Worm (Caenorhabditis elegans) whole organism, L4 larva: ENCODE data around the gene F32H5.4.

Experiments
- F10B5.3 ChIP-seq: sonication (generic microtip); optimal IDR thresholded peaks from 2 replicates; lab custom pipeline; 2016; ENCODE audit warnings: mild to moderate bottlenecking, missing genetic modification characterization, missing compliant biosample characterization
- F26F4.8 ChIP-seq: fragments of 200-800 bp; sonication (Bioruptor generic); conservative IDR thresholded peaks from 2 replicates; pipeline ENCODE4 v1.3.6; 2022; ENCODE audit warnings: missing genetic modification characterization, missing compliant biosample characterization
- F37D6.2 ChIP-seq: sonication (generic microtip); optimal IDR thresholded peaks from 2 replicates; lab custom pipeline; 2016; ENCODE audit warnings: mild to moderate bottlenecking, missing genetic modification characterization, missing compliant biosample characterization
- T20F7.1 ChIP-seq: fragments of 200-800 bp; sonication (Bioruptor generic); optimal IDR thresholded peaks from 2 replicates; lab custom pipeline; 2018; ENCODE audit warnings: mild to moderate bottlenecking, missing genetic modification characterization, missing compliant biosample characterization
- T26A8.4 ChIP-seq: fragments of 200-800 bp; sonication (Bioruptor generic); IDR thresholded peaks from 2 replicates; pipeline ENCODE4 v1.3.6; 2022; ENCODE audit warnings: missing genetic modification characterization, missing compliant biosample characterization
- Y48G9A.11 ChIP-seq: fragments of 200-800 bp; sonication (Bioruptor generic); IDR thresholded peaks from 2 replicates; pipeline ENCODE4 v1.3.6; 2022; ENCODE audit warnings: missing genetic modification reagents, missing genetic modification characterization, missing compliant biosample characterization
- Y5F2A.4 ChIP-seq: fragments of 200-800 bp; sonication (Bioruptor generic); optimal IDR thresholded peaks from 2 replicates; lab custom pipeline; 2018; ENCODE audit warnings: mild to moderate bottlenecking, missing genetic modification characterization, missing compliant biosample characterization
- Y75B8A.6 ChIP-seq: fragments of 200-800 bp; sonication (Bioruptor generic); IDR thresholded peaks from 2 replicates; pipeline ENCODE4 v1.3.6; 2022; ENCODE audit warnings: missing genetic modification reagents, missing genetic modification characterization, missing compliant biosample characterization
- aly-2 ChIP-seq: sonication (generic microtip); optimal IDR thresholded peaks from 2 replicates; lab custom pipeline; 2018; ENCODE audit warnings: missing biosample characterization, missing genetic modification characterization
- ceh-62 ChIP-seq: sonication (generic microtip); optimal IDR thresholded peaks from 2 replicates; lab custom pipeline; 2017; ENCODE audit warnings: missing biosample characterization, missing genetic modification characterization
- ceh-82 ChIP-seq: sonication (generic microtip); optimal IDR thresholded peaks from 2 replicates; lab custom pipeline; 2017; ENCODE audit warnings: missing biosample characterization, missing genetic modification characterization
- cey-2 ChIP-seq: sonication (generic microtip); optimal IDR thresholded peaks from 3 replicates; lab custom pipeline; 2017; ENCODE audit warnings: missing genetic modification characterization, mild to moderate bottlenecking, missing compliant biosample characterization, antibody characterized with exemption, borderline replicate concordance; ENCODE audit not compliant: insufficient read depth
- daf-12 ChIP-seq: fragments of 150-350 bp; optimal IDR thresholded peaks from 2 replicates; lab custom pipeline; 2014; ENCODE audit warnings: missing biosample characterization, missing genetic modification reagents, missing genetic modification characterization
- daf-16 ChIP-seq, 3 experiments: sonication (generic microtip); optimal IDR thresholded peaks; 2 replicates each; lab custom pipeline; 2016 to 2017; ENCODE audit warnings: missing genetic modification characterization in 3 of 3, missing genetic modification reagents in 3 of 3, mild to moderate bottlenecking in 2 of 3, missing compliant biosample characterization in 2 of 3, missing biosample characterization in 1 of 3, moderate library complexity in 1 of 3
- daf-19 ChIP-seq: fragments of 200-800 bp; sonication (Bioruptor generic); conservative IDR thresholded peaks from 2 replicates; pipeline ENCODE4 v1.3.6; 2022; ENCODE audit warnings: missing genetic modification characterization, missing compliant biosample characterization
- dmd-8 ChIP-seq: fragments of 200-800 bp; sonication (Bioruptor generic); IDR thresholded peaks from 2 replicates; pipeline ENCODE4 v1.3.6; 2022; ENCODE audit warnings: missing genetic modification characterization, missing compliant biosample characterization
- dmd-9 ChIP-seq: fragments of 200-800 bp; sonication (Bioruptor generic); IDR thresholded peaks from 2 replicates; pipeline ENCODE4 v1.3.6; 2022; ENCODE audit warnings: missing genetic modification reagents, missing genetic modification characterization, missing compliant biosample characterization
- dpl-1 ChIP-seq: fragments of 150-350 bp; optimal IDR thresholded peaks from 2 replicates; lab custom pipeline; 2014; ENCODE audit warnings: missing biosample characterization, missing genetic modification reagents, missing genetic modification characterization
- duxl-1 ChIP-seq: sonication (generic microtip); optimal IDR thresholded peaks from 2 replicates; lab custom pipeline; 2016; ENCODE audit warnings: mild to moderate bottlenecking, missing genetic modification characterization, moderate library complexity, missing compliant biosample characterization; ENCODE audit not compliant: poor library complexity
- egl-27 ChIP-seq: sonication (generic microtip); optimal IDR thresholded peaks from 3 replicates; lab custom pipeline; 2017; ENCODE audit warnings: missing biosample characterization, missing genetic modification reagents, missing genetic modification characterization
- egl-43 ChIP-seq: fragments of 200-800 bp; sonication (Bioruptor generic); IDR thresholded peaks from 2 replicates; pipeline ENCODE4 v1.3.6; 2022; ENCODE audit warnings: missing genetic modification reagents, missing genetic modification characterization, missing compliant biosample characterization
- fkh-10 ChIP-seq: fragments of 150-350 bp; optimal IDR thresholded peaks from 2 replicates; lab custom pipeline; 2014; ENCODE audit warnings: missing biosample characterization, missing genetic modification reagents, missing genetic modification characterization
- gei-8 ChIP-seq: fragments of 200-800 bp; sonication (Bioruptor generic); optimal IDR thresholded peaks from 2 replicates; lab custom pipeline; 2018; ENCODE audit warnings: mild to moderate bottlenecking, missing genetic modification characterization, missing compliant biosample characterization
- hif-1 ChIP-seq, 2 experiments: sonication (generic microtip); optimal IDR thresholded peaks; 2 replicates each; lab custom pipeline; 2016 to 2017; ENCODE audit warnings: missing compliant biosample characterization in 2 of 2, missing genetic modification characterization in 2 of 2, missing genetic modification reagents in 2 of 2, missing genotype in 2 of 2, mild to moderate bottlenecking in 1 of 2
- hlh-11 ChIP-seq: fragments of 200-800 bp; sonication (Bioruptor generic); optimal IDR thresholded peaks from 2 replicates; lab custom pipeline; 2018; ENCODE audit warnings: mild to moderate bottlenecking, missing genetic modification characterization, missing compliant biosample characterization
- hlh-30 ChIP-seq: sonication (generic microtip); optimal IDR thresholded peaks from 2 replicates; lab custom pipeline; 2017; ENCODE audit warnings: antibody characterized with exemption, mild to moderate bottlenecking, missing genetic modification characterization, missing compliant biosample characterization; ENCODE audit not compliant: insufficient read depth
- jun-1 ChIP-seq: fragments of 150-350 bp; optimal IDR thresholded peaks from 2 replicates; lab custom pipeline; 2014; ENCODE audit warnings: missing biosample characterization, missing genetic modification reagents, missing genetic modification characterization
- lin-29 ChIP-seq: fragments of 200-800 bp; sonication (Bioruptor generic); IDR thresholded peaks from 2 replicates; pipeline ENCODE4 v1.3.6; 2022; ENCODE audit warnings: missing genetic modification reagents, missing genetic modification characterization, missing compliant biosample characterization
- lin-38 ChIP-seq: fragments of 200-800 bp; sonication (Bioruptor generic); IDR thresholded peaks from 2 replicates; pipeline ENCODE4 v1.3.6; 2022; ENCODE audit warnings: missing genetic modification reagents, missing genetic modification characterization, missing compliant biosample characterization
- lir-3 ChIP-seq: sonication (generic microtip); optimal IDR thresholded peaks from 2 replicates; lab custom pipeline; 2016; ENCODE audit warnings: mild to moderate bottlenecking, missing genetic modification characterization, missing compliant biosample characterization
- lsy-2 ChIP-seq, 2 experiments: fragments of 150-350 bp in 1 of 2; sonication (generic microtip) in 1 of 2; optimal IDR thresholded peaks; 2 replicates each; lab custom pipeline; 2014 to 2017; ENCODE audit warnings: missing biosample characterization in 2 of 2, missing genetic modification characterization in 2 of 2
- mxl-2 ChIP-seq: fragments of 200-800 bp; sonication (Bioruptor generic); conservative IDR thresholded peaks from 2 replicates; pipeline ENCODE4 v1.3.6; 2022; ENCODE audit warnings: missing genetic modification reagents, missing genetic modification characterization, missing compliant biosample characterization
- nhr-11 ChIP-seq: fragments of 150-350 bp; optimal IDR thresholded peaks from 2 replicates; lab custom pipeline; 2014; ENCODE audit warnings: missing biosample characterization, missing genetic modification characterization
- nhr-237 ChIP-seq: sonication (generic microtip); optimal IDR thresholded peaks from 2 replicates; lab custom pipeline; 2017; ENCODE audit warnings: missing biosample characterization, missing genetic modification characterization
- nhr-25 ChIP-seq: sonication (generic microtip); optimal IDR thresholded peaks from 2 replicates; lab custom pipeline; 2017; ENCODE audit warnings: missing genetic modification characterization, mild to moderate bottlenecking, missing compliant biosample characterization, antibody characterized with exemption, moderate library complexity, borderline replicate concordance; ENCODE audit not compliant: insufficient read depth
- nhr-28 ChIP-seq: fragments of 150-350 bp; optimal IDR thresholded peaks from 2 replicates; lab custom pipeline; 2014; ENCODE audit warnings: missing biosample characterization, missing genetic modification characterization
- nhr-42 ChIP-seq: fragments of 200-800 bp; sonication (Bioruptor generic); IDR thresholded peaks from 2 replicates; pipeline ENCODE4 v1.3.6; 2022; ENCODE audit warnings: missing genetic modification characterization, missing compliant biosample characterization
- nhr-76 ChIP-seq: fragments of 150-350 bp; optimal IDR thresholded peaks from 2 replicates; lab custom pipeline; 2014; ENCODE audit warnings: missing biosample characterization, missing genetic modification characterization
- nhr-77 ChIP-seq: fragments of 150-350 bp; optimal IDR thresholded peaks from 2 replicates; lab custom pipeline; 2014; ENCODE audit warnings: missing biosample characterization, missing genetic modification characterization
- php-3 ChIP-seq: fragments of 200-800 bp; sonication (Bioruptor generic); IDR thresholded peaks from 2 replicates; pipeline ENCODE4 v1.3.6; 2022; ENCODE audit warnings: missing genetic modification reagents, missing genetic modification characterization, missing compliant biosample characterization
- sdz-12 ChIP-seq: fragments of 200-800 bp; sonication (Bioruptor generic); optimal IDR thresholded peaks from 2 replicates; lab custom pipeline; 2018; ENCODE audit warnings: mild to moderate bottlenecking, missing genetic modification characterization, missing compliant biosample characterization
- set-16 ChIP-seq: fragments of 200-800 bp; sonication (Bioruptor generic); IDR thresholded peaks from 2 replicates; pipeline ENCODE4 v1.3.6; 2022; ENCODE audit warnings: missing genetic modification reagents, missing genetic modification characterization, missing compliant biosample characterization
- snpc-4 ChIP-seq: fragments of 150-350 bp; optimal IDR thresholded peaks from 2 replicates; lab custom pipeline; 2014; ENCODE audit warnings: missing biosample characterization, missing genetic modification characterization
- spr-3 ChIP-seq: fragments of 200-800 bp; sonication (Bioruptor generic); optimal IDR thresholded peaks from 2 replicates; lab custom pipeline; 2018; ENCODE audit warnings: mild to moderate bottlenecking, missing genetic modification characterization, missing compliant biosample characterization
- tag-97 ChIP-seq: fragments of 200-800 bp; sonication (Bioruptor generic); IDR thresholded peaks from 2 replicates; pipeline ENCODE4 v1.3.6; 2022; ENCODE audit warnings: missing genetic modification characterization, missing compliant biosample characterization
- unc-39 ChIP-seq: sonication (generic microtip); optimal IDR thresholded peaks from 2 replicates; lab custom pipeline; 2017; ENCODE audit warnings: missing biosample characterization, missing genetic modification characterization
- unc-62 ChIP-seq, 3 experiments: fragments of 150-350 bp in 1 of 3; sonication (generic microtip); optimal IDR thresholded peaks in 2 of 3; peaks in 1 of 3; 1 replicate in 1 of 3; 2 replicates in 2 of 3; lab custom pipeline; 2014 to 2017; ENCODE audit warnings: missing biosample characterization in 3 of 3, missing genetic modification characterization in 3 of 3, missing genetic modification reagents in 3 of 3, missing genotype in 1 of 3
- vab-7 ChIP-seq: fragments of 200-800 bp; sonication (Bioruptor generic); IDR thresholded peaks from 2 replicates; pipeline ENCODE4 v1.3.6; 2022; ENCODE audit warnings: missing genetic modification reagents, missing genetic modification characterization, missing compliant biosample characterization
- zip-2 ChIP-seq: fragments of 150-350 bp; optimal IDR thresholded peaks from 2 replicates; lab custom pipeline; 2014; ENCODE audit warnings: missing biosample characterization, missing genetic modification characterization
- ztf-11 ChIP-seq: fragments of 150-350 bp; optimal IDR thresholded peaks from 2 replicates; lab custom pipeline; 2014; ENCODE audit warnings: missing biosample characterization, missing genetic modification characterization
- ztf-7 ChIP-seq: fragments of 150-350 bp; optimal IDR thresholded peaks from 2 replicates; lab custom pipeline; 2014; ENCODE audit warnings: missing biosample characterization, missing genetic modification characterization

The F32H5.4 gene

ce11 chrV:13374532-13374931, 14.2 kb downstream of the F32H5.4 start (continued):
- TF ChIP-seq F10B5.3 (tag; lab: Kevin White, UChicago) = no peak
- TF ChIP-seq jun-1 = no peak
- no peak for TF ChIP-seq gei-8 (GFP tag; lab: Kevin White, UChicago)
- TF ChIP-seq T20F7.1 (GFP tag; lab: Kevin White, UChicago) = no peak
- TF ChIP-seq Y48G9A.11 = no peak
- TF ChIP-seq hlh-11 (tag; lab: Kevin White, UChicago) = peak; percentile 74
- TF ChIP-seq lsy-2 (tag; optimal IDR thresholded peaks at IDR 0.05; lab: Kevin White, UChicago) = peak in 1 of 2 experiments; percentile 39
- TF ChIP-seq nhr-237 = peak; percentile 30
- no peak for TF ChIP-seq duxl-1
- no peak for TF ChIP-seq lir-3 (tag; lab: Kevin White, UChicago)
- no peak for TF ChIP-seq ceh-62 (tag; lab: Kevin White, UChicago)
- no peak for TF ChIP-seq cey-2 (tag; lab: Kevin White, UChicago)
- no peak for TF ChIP-seq daf-16 (GFP tag; optimal IDR thresholded peaks at IDR 0.05; lab: Kevin White, UChicago)
- TF ChIP-seq daf-16 (tag; optimal IDR thresholded peaks at IDR 0.05; lab: Kevin White, UChicago) = peak; percentile 3
- TF ChIP-seq dpl-1 (GFP tag; lab: Kevin White, UChicago) = no peak
- no peak for TF ChIP-seq nhr-77 (tag; lab: Kevin White, UChicago)
- TF ChIP-seq zip-2 = no peak
- no peak for TF ChIP-seq F37D6.2 (tag; lab: Kevin White, UChicago)
- TF ChIP-seq T26A8.4 = no peak
- no peak for TF ChIP-seq egl-27 (tag; lab: Kevin White, UChicago)
- TF ChIP-seq dmd-8 = no peak
- TF ChIP-seq dmd-9 (GFP tag; lab: Robert Waterston, UW) = no peak
- no peak for TF ChIP-seq daf-19 (GFP tag; lab: Robert Waterston, UW)
- no peak for TF ChIP-seq hif-1 (tag; optimal IDR thresholded peaks at IDR 0.05; lab: Kevin White, UChicago)
- no peak for TF ChIP-seq ztf-7 (tag; lab: Kevin White, UChicago)
- TF ChIP-seq Y75B8A.6 (GFP tag; lab: Robert Waterston, UW) = no peak
- TF ChIP-seq php-3 = no peak
- no peak for TF ChIP-seq lin-38 (GFP tag; lab: Robert Waterston, UW)
- peak; percentile 43 for TF ChIP-seq hlh-30 (tag; lab: Kevin White, UChicago)
- TF ChIP-seq nhr-42 (GFP tag; lab: Robert Waterston, UW) = no peak
- TF ChIP-seq set-16 (GFP tag; lab: Robert Waterston, UW) = peak; percentile 87
- TF ChIP-seq ceh-82 (tag; lab: Kevin White, UChicago) = no peak
- no peak for TF ChIP-seq F26F4.8 (GFP tag; lab: Robert Waterston, UW)
- TF ChIP-seq unc-62 (GFP tag; optimal IDR thresholded peaks at IDR 0.05 in 1 of 2; lab: Kevin White, UChicago) = no peak
- no peak for TF ChIP-seq unc-62 (tag; optimal IDR thresholded peaks at IDR 0.05; lab: Kevin White, UChicago)
- TF ChIP-seq vab-7 (GFP tag; lab: Robert Waterston, UW) = no peak
- no peak for TF ChIP-seq mxl-2 (GFP tag; lab: Robert Waterston, UW)
- TF ChIP-seq sdz-12 = no peak
- no peak for TF ChIP-seq egl-43 (GFP tag; lab: Robert Waterston, UW)
- TF ChIP-seq nhr-11 (tag; lab: Kevin White, UChicago) = no peak
- no peak for TF ChIP-seq nhr-76 (tag; lab: Kevin White, UChicago)
- TF ChIP-seq snpc-4 = no peak
- no peak for TF ChIP-seq spr-3
- no peak for TF ChIP-seq fkh-10 (GFP tag; lab: Kevin White, UChicago)
- TF ChIP-seq lin-29 (GFP tag; lab: Robert Waterston, UW) = no peak
- TF ChIP-seq aly-2 = no peak
- TF ChIP-seq nhr-25 = peak; percentile 83
- no peak for TF ChIP-seq ztf-11 (tag; lab: Kevin White, UChicago)
- no peak for TF ChIP-seq daf-12 (tag; lab: Kevin White, UChicago)
- TF ChIP-seq nhr-28 = peak; percentile 53
- TF ChIP-seq Y5F2A.4 (GFP tag; lab: Kevin White, UChicago) = no peak
- TF ChIP-seq tag-97 (GFP tag; lab: Robert Waterston, UW) = no peak
- no peak for TF ChIP-seq unc-39 (tag; lab: Kevin White, UChicago)
